Worm (Caenorhabditis elegans) whole organism, mixed stage, embryonic: ENCODE results near the gene B0416.2.
A peak's percentile ranks its signal among the peaks of the same experiment; 100 is the strongest.

Experiments used
- ceh-83 ChIP-seq: fragments of 200-800 bp; sonication (Bioruptor generic); optimal IDR thresholded peaks from 2 replicates; lab custom pipeline; 2018; ENCODE audit warnings: mild to moderate bottlenecking, missing genetic modification characterization, missing compliant biosample characterization
- ces-1 ChIP-seq: fragments of 150-350 bp; optimal IDR thresholded peaks from 2 replicates; lab custom pipeline; 2014; ENCODE audit warnings: missing biosample characterization, missing genetic modification reagents, missing genetic modification characterization
- ham-2 ChIP-seq: fragments of 200-800 bp; sonication (Bioruptor generic); optimal IDR thresholded peaks from 2 replicates; lab custom pipeline; 2018; ENCODE audit warnings: mild to moderate bottlenecking, missing genetic modification characterization, missing compliant biosample characterization
- lin-13 ChIP-seq: fragments of 150-350 bp; optimal IDR thresholded peaks from 2 replicates; lab custom pipeline; 2014; ENCODE audit warnings: missing biosample characterization, missing genetic modification characterization
- lsy-2 ChIP-seq: fragments of 150-350 bp; optimal IDR thresholded peaks from 2 replicates; lab custom pipeline; 2014; ENCODE audit warnings: missing biosample characterization, missing genetic modification characterization
- mab-5 ChIP-seq: fragments of 150-350 bp; optimal IDR thresholded peaks from 2 replicates; lab custom pipeline; 2014; ENCODE audit warnings: missing biosample characterization, missing genetic modification characterization
- mep-1 ChIP-seq: fragments of 150-350 bp; optimal IDR thresholded peaks from 2 replicates; lab custom pipeline; 2017; ENCODE audit warnings: missing biosample characterization, missing genetic modification reagents, missing genetic modification characterization, inconsistent platforms
- nhr-2 ChIP-seq: fragments of 150-350 bp; optimal IDR thresholded peaks from 2 replicates; lab custom pipeline; 2014; ENCODE audit warnings: missing biosample characterization, missing genetic modification characterization
- nhr-237 ChIP-seq: fragments of 150-350 bp; optimal IDR thresholded peaks from 2 replicates; lab custom pipeline; 2014; ENCODE audit warnings: missing biosample characterization, missing genetic modification characterization
- nhr-28 ChIP-seq: fragments of 150-350 bp; optimal IDR thresholded peaks from 2 replicates; lab custom pipeline; 2014; ENCODE audit warnings: missing biosample characterization, missing genetic modification characterization
- pha-4 ChIP-seq: fragments of 150-350 bp; optimal IDR thresholded peaks from 2 replicates; lab custom pipeline; 2018; ENCODE audit warnings: missing biosample characterization, missing genetic modification reagents, missing genetic modification characterization
- sem-2 ChIP-seq: fragments of 200-800 bp; sonication (Bioruptor generic); optimal IDR thresholded peaks from 2 replicates; lab custom pipeline; 2018; ENCODE audit warnings: mild to moderate bottlenecking, missing genetic modification characterization, missing compliant biosample characterization
- snpc-4 ChIP-seq: fragments of 150-350 bp; optimal IDR thresholded peaks from 2 replicates; lab custom pipeline; 2014; ENCODE audit warnings: missing biosample characterization, missing genetic modification characterization
- unc-120 ChIP-seq: sonication (generic microtip); optimal IDR thresholded peaks from 2 replicates; lab custom pipeline; 2017; ENCODE audit warnings: missing genetic modification characterization, missing compliant biosample characterization; ENCODE audit not compliant: poor library complexity, severe bottlenecking
- unc-62 ChIP-seq: fragments of 150-350 bp; optimal IDR thresholded peaks from 2 replicates; lab custom pipeline; 2014; ENCODE audit warnings: missing biosample characterization, missing genetic modification reagents, missing genetic modification characterization
- ztf-11 ChIP-seq: fragments of 150-350 bp; optimal IDR thresholded peaks from 2 replicates; lab custom pipeline; 2014; ENCODE audit warnings: missing biosample characterization, missing genetic modification characterization

B0416.2 gene

ce11 chrX:9337832-9338231 is 38.9 kb downstream of the B0416.2 start (continued):
- TF ChIP-seq nhr-2 (tag; lab: Kevin White, UChicago) (no peak), nhr-237 (no peak), lsy-2 (tag; lab: Kevin White, UChicago) (no peak)

- TF ChIP-seq ztf-11 (tag; lab: Kevin White, UChicago) (no peak), snpc-4 (tag; lab: Kevin White, UChicago) (no peak), mab-5 (tag; lab: Kevin White, UChicago) (no peak)
- TF ChIP-seq, all 35 proteins: peak for 0
Observed at ce11 chrX:9338375-9338774, 39.4 kb downstream of the B0416.2 start, which contains the start of gene apa-2. Gene apa-2 (plus strand): TSS chrX:9338675.

ce11 chrX:9347380-9347979 is 48.5 kb downstream of the B0416.2 start, which contains the start of gene oga-1:
Gene oga-1 (minus strand): TSS chrX:9347430.
- TF ChIP-seq sem-2 (GFP tag; lab: Kevin White, UChicago) (no peak), ham-2 (GFP tag; lab: Kevin White, UChicago) (no peak), pha-4 (tag; lab: Kevin White, UChicago) (peak; percentile 83), ztf-11 (tag; lab: Kevin White, UChicago) (no peak), ces-1 (GFP tag; lab: Kevin White, UChicago) (peak; percentile 20), nhr-28 (tag; lab: Kevin White, UChicago) (no peak), unc-62 (GFP tag; lab: Kevin White, UChicago) (peak; percentile 40), ceh-83 (no peak), nhr-237 (no peak), mep-1 (tag; lab: Kevin White, UChicago) (peak; percentile 24), unc-120 (tag; lab: Kevin White, UChicago) (no peak), lin-13 (tag; lab: Kevin White, UChicago) (peak; percentile 21)
- TF ChIP-seq, all 35 proteins: peak for 5
